Worm (Caenorhabditis elegans) whole organism, L3 larva: Measurements from ENCODE around the gene ced-9.

ENCODE experiments used
- ceh-82 ChIP-seq: fragments of 150-350 bp; optimal IDR thresholded peaks from 2 replicates; lab custom pipeline; 2014; ENCODE audit warnings: missing biosample characterization, missing genetic modification characterization
- elt-3 ChIP-seq, 3 experiments: fragments of 150-350 bp in 1 of 3; sonication (generic microtip) in 2 of 3; optimal IDR thresholded peaks; 2 replicates in 2 of 3; 4 replicates in 1 of 3; lab custom pipeline; 2014 to 2017; ENCODE audit warnings: missing biosample characterization in 3 of 3, missing genetic modification characterization in 3 of 3
- fos-1 ChIP-seq: fragments of 150-350 bp; optimal IDR thresholded peaks from 2 replicates; lab custom pipeline; 2014; ENCODE audit warnings: missing biosample characterization, missing genetic modification characterization
- skn-1 ChIP-seq: fragments of 150-350 bp; optimal IDR thresholded peaks from 2 replicates; lab custom pipeline; 2014; ENCODE audit warnings: missing biosample characterization, missing genetic modification characterization
- unc-39 ChIP-seq: sonication (generic microtip); optimal IDR thresholded peaks from 4 replicates; lab custom pipeline; 2017; ENCODE audit warnings: missing biosample characterization, missing genetic modification characterization
- ztf-11 ChIP-seq: fragments of 150-350 bp; optimal IDR thresholded peaks from 2 replicates; lab custom pipeline; 2014; ENCODE audit warnings: missing biosample characterization, missing genetic modification characterization

DNA sequence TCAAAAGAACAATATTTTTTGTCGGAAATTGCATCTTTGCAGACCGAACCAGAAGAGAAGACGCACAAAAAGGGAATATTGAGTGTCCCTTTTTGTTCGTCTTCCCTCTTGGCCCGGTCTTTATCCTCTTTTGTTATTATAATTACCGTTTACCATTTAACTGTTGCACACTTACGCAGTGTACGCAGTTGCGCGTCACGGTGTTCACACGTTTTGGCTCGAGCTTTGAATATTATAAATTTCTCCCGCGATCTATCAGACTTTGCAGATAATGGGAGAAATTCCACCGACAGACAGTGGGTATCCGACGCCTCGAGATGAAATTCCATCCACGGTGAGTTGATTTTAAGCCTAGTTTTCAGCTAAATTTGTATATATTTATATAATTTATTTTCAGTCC, 14.2 kb upstream of the ced-9 start, which contains the start of gene sas-7:
- TF ChIP-seq unc-39 (tag; lab: Kevin White, UChicago), result no peak
- TF ChIP-seq fos-1 (tag; lab: Kevin White, UChicago), result no peak
- TF ChIP-seq skn-1 (tag; lab: Kevin White, UChicago), result no peak
- no peak for TF ChIP-seq elt-3 (tag; optimal IDR thresholded peaks at IDR 0.05; lab: Kevin White, UChicago)
- no peak for TF ChIP-seq ceh-82 (tag; lab: Kevin White, UChicago)
- no peak for TF ChIP-seq ztf-11 (tag; lab: Kevin White, UChicago)
